Fruit fly (Drosophila melanogaster): Measurements from ENCODE around the gene Nrx-1.
A peak's percentile ranks its signal among the peaks of the same experiment; 100 is the strongest.

The Nrx-1 gene

dm6 chr3R:22421618-22422017 lies 46.7 kb upstream of the Nrx-1 start (continued):
- TF ChIP-seq BEAF-32 (GFP tag; optimal IDR thresholded peaks at IDR 0.05), result no peak
- TF ChIP-seq Doc2 (GFP tag; IDR thresholded peaks at IDR 0.05), result no peak
- peak; percentile 70; the same call in 2 of the 3 replicates for TF ChIP-seq Dbx (GFP tag; IDR thresholded peaks at IDR 0.05)
- peak; percentile 66 for TF ChIP-seq klu (GFP tag; IDR thresholded peaks at IDR 0.05)
- TF ChIP-seq cas (GFP tag; IDR thresholded peaks at IDR 0.05), result no peak
- TF ChIP-seq pho (GFP tag; optimal IDR thresholded peaks at IDR 0.05), result peak; percentile 62
- TF ChIP-seq CG18619 (GFP tag; optimal IDR thresholded peaks at IDR 0.05), result peak; percentile 30
- peak; percentile 69 for TF ChIP-seq CG10366 (GFP tag; IDR thresholded peaks at IDR 0.05)
- TF ChIP-seq dpn (GFP tag; optimal IDR thresholded peaks at IDR 0.05), result peak; percentile 65 to 81
- TF ChIP-seq usp (GFP tag; optimal IDR thresholded peaks at IDR 0.05), result no peak
- peak; percentile 54; the same call in 1 of the 2 replicates for TF ChIP-seq MBD-R2 (GFP tag; IDR thresholded peaks at IDR 0.05)
- no peak for TF ChIP-seq HLHmδ (GFP tag; optimal IDR thresholded peaks at IDR 0.05)
- no peak for TF ChIP-seq CG1647 (GFP tag; optimal IDR thresholded peaks at IDR 0.05)
- no peak for TF ChIP-seq tll (GFP tag; optimal IDR thresholded peaks at IDR 0.05)
- TF ChIP-seq CG11696 (GFP tag; IDR thresholded peaks at IDR 0.05), result peak; percentile 43; the same call in 1 of the 2 replicates
- no peak for TF ChIP-seq Ets97D (GFP tag; optimal IDR thresholded peaks at IDR 0.05)
- no peak for TF ChIP-seq eve (GFP tag; optimal IDR thresholded peaks at IDR 0.05)
- no peak for TF ChIP-seq ab (GFP tag; optimal IDR thresholded peaks at IDR 0.05)
- no peak for TF ChIP-seq cad (GFP tag; optimal IDR thresholded peaks at IDR 0.05)
- TF ChIP-seq jumu (GFP tag; optimal IDR thresholded peaks at IDR 0.05), result no peak
- TF ChIP-seq ttk (GFP tag; IDR thresholded peaks at IDR 0.05), result peak; percentile 71
- peak; percentile 80 for TF ChIP-seq stc (GFP tag; IDR thresholded peaks at IDR 0.05)
- TF ChIP-seq CG10565 (GFP tag; optimal IDR thresholded peaks at IDR 0.05), result no peak
- peak; percentile 56 for TF ChIP-seq az2 (GFP tag; optimal IDR thresholded peaks at IDR 0.05)
- TF ChIP-seq sc (optimal IDR thresholded peaks at IDR 0.05), result no peak
- TF ChIP-seq sc (GFP tag; optimal IDR thresholded peaks at IDR 0.05), result no peak
- TF ChIP-seq tgo (GFP tag; IDR thresholded peaks at IDR 0.05), result peak; percentile 75
- no peak for TF ChIP-seq CG17912 (GFP tag; optimal IDR thresholded peaks at IDR 0.05)
- TF ChIP-seq HLH3B (GFP tag; IDR thresholded peaks at IDR 0.05), result peak; percentile 64; the same call in 1 of the 2 replicates
- peak; percentile 27 for TF ChIP-seq sima (GFP tag; optimal IDR thresholded peaks at IDR 0.05)
- no peak for TF ChIP-seq dmrt99B (tag; optimal IDR thresholded peaks at IDR 0.05)
- no peak for TF ChIP-seq psq (GFP tag; optimal IDR thresholded peaks at IDR 0.05)
- TF ChIP-seq luna (GFP tag; optimal IDR thresholded peaks at IDR 0.05), result peak; percentile 37
- TF ChIP-seq tin (GFP tag; optimal IDR thresholded peaks at IDR 0.05), result peak; percentile 59
- TF ChIP-seq CG10274 (GFP tag; optimal IDR thresholded peaks at IDR 0.05), result no peak
- peak; percentile 89 for TF ChIP-seq slbo (GFP tag; IDR thresholded peaks at IDR 0.05)
- peak; percentile 59 for TF ChIP-seq CG18262 (tag; optimal IDR thresholded peaks at IDR 0.05)
- TF ChIP-seq wdn (GFP tag; IDR thresholded peaks at IDR 0.05), result peak; percentile 73; the same call in 1 of the 2 replicates
- TF ChIP-seq CG6813 (GFP tag; optimal IDR thresholded peaks at IDR 0.05), result peak; percentile 48
- no peak for TF ChIP-seq CG34376 (GFP tag; optimal IDR thresholded peaks at IDR 0.05)
- TF ChIP-seq cg (GFP tag; optimal IDR thresholded peaks at IDR 0.05), result no peak
- TF ChIP-seq vnd (GFP tag; IDR thresholded peaks at IDR 0.05; ENCODE audit: partially characterized antibody), result no peak
- TF ChIP-seq CG6854 (GFP tag; optimal IDR thresholded peaks at IDR 0.05), result peak; percentile 29
- TF ChIP-seq H15 (GFP tag; IDR thresholded peaks at IDR 0.05), result peak; percentile 72; the same call in 2 of the 3 replicates
- no peak for TF ChIP-seq CG6175 (GFP tag; IDR thresholded peaks at IDR 0.05)
- peak; percentile 64 for TF ChIP-seq onecut (GFP tag; IDR thresholded peaks at IDR 0.05)
- peak; percentile 85 for TF ChIP-seq CG32532 (GFP tag; IDR thresholded peaks at IDR 0.05)
- TF ChIP-seq pfk (GFP tag; optimal IDR thresholded peaks at IDR 0.05), result no peak
- peak; percentile 40 for TF ChIP-seq CG5245 (GFP tag; optimal IDR thresholded peaks at IDR 0.05)
- TF ChIP-seq mam (GFP tag; optimal IDR thresholded peaks at IDR 0.05), result peak; percentile 74
- peak; percentile 33 for TF ChIP-seq CG10209 (GFP tag; optimal IDR thresholded peaks at IDR 0.05)
- TF ChIP-seq B-H2 (GFP tag; optimal IDR thresholded peaks at IDR 0.05), result no peak

Data from whole organism, embryonic.